Worm (Caenorhabditis elegans) whole organism, late embryonic: Measurements from ENCODE around the gene ZC404.1.
A peak's percentile ranks its signal among the peaks of the same experiment; 100 is the strongest.

Experiments used
- F13H6.1 ChIP-seq: sonication (generic microtip); optimal IDR thresholded peaks from 2 replicates; lab custom pipeline; 2016; ENCODE audit warnings: missing genetic modification characterization, missing compliant biosample characterization
- T23F11.4 ChIP-seq: fragments of 200-800 bp; sonication (Bioruptor generic); optimal IDR thresholded peaks from 2 replicates; lab custom pipeline; 2018; ENCODE audit warnings: mild to moderate bottlenecking, missing genetic modification characterization, missing compliant biosample characterization
- Y22D7AL.16 ChIP-seq: sonication (generic microtip); optimal IDR thresholded peaks from 2 replicates; lab custom pipeline; 2016; ENCODE audit warnings: missing genetic modification characterization, missing compliant biosample characterization
- ahr-1 ChIP-seq: sonication (generic microtip); optimal IDR thresholded peaks from 2 replicates; lab custom pipeline; 2016; ENCODE audit warnings: missing genetic modification characterization, missing compliant biosample characterization
- ama-1 ChIP-seq: fragments of 150-350 bp; optimal IDR thresholded peaks from 2 replicates; lab custom pipeline; 2014
- ceh-14 ChIP-seq: sonication (generic microtip); optimal IDR thresholded peaks from 2 replicates; lab custom pipeline; 2016; ENCODE audit warnings: missing genotype, missing genetic modification characterization, missing compliant biosample characterization
- ceh-2 ChIP-seq: sonication (generic microtip); optimal IDR thresholded peaks from 2 replicates; lab custom pipeline; 2016; ENCODE audit warnings: missing genotype, missing genetic modification characterization, missing compliant biosample characterization
- ceh-24 ChIP-seq: sonication (generic microtip); optimal IDR thresholded peaks from 2 replicates; lab custom pipeline; 2016; ENCODE audit warnings: mild to moderate bottlenecking, missing genetic modification characterization, missing compliant biosample characterization
- ceh-31 ChIP-seq: sonication (generic microtip); optimal IDR thresholded peaks from 2 replicates; lab custom pipeline; 2016; ENCODE audit warnings: missing genetic modification characterization, missing compliant biosample characterization
- ceh-34 ChIP-seq: sonication (generic microtip); optimal IDR thresholded peaks from 2 replicates; lab custom pipeline; 2016; ENCODE audit warnings: mild to moderate bottlenecking, missing genetic modification characterization, missing compliant biosample characterization
- ceh-9 ChIP-seq: sonication (generic microtip); optimal IDR thresholded peaks from 2 replicates; lab custom pipeline; 2016; ENCODE audit warnings: mild to moderate bottlenecking, missing genetic modification characterization, inconsistent platforms, missing compliant biosample characterization
- dmd-4 ChIP-seq: sonication (generic microtip); optimal IDR thresholded peaks from 2 replicates; lab custom pipeline; 2016; ENCODE audit warnings: borderline replicate concordance, missing genetic modification characterization, missing compliant biosample characterization
- dve-1 ChIP-seq: sonication (generic microtip); optimal IDR thresholded peaks from 2 replicates; lab custom pipeline; 2017; ENCODE audit warnings: antibody characterized with exemption, mild to moderate bottlenecking, missing genetic modification characterization, missing compliant biosample characterization
- elt-2 ChIP-seq: sonication (generic microtip); optimal IDR thresholded peaks from 2 replicates; lab custom pipeline; 2016; ENCODE audit warnings: missing genetic modification reagents, missing genetic modification characterization, missing compliant biosample characterization
- hlh-15 ChIP-seq: sonication (generic microtip); optimal IDR thresholded peaks from 2 replicates; lab custom pipeline; 2016; ENCODE audit warnings: missing genetic modification characterization, missing compliant biosample characterization
- hlh-30 ChIP-seq: sonication (generic microtip); optimal IDR thresholded peaks from 2 replicates; lab custom pipeline; 2017; ENCODE audit warnings: antibody characterized with exemption, missing genetic modification characterization, missing compliant biosample characterization; ENCODE audit not compliant: insufficient read depth
- hlh-6 ChIP-seq: sonication (generic microtip); optimal IDR thresholded peaks from 2 replicates; lab custom pipeline; 2016; ENCODE audit warnings: missing genotype, missing genetic modification characterization, missing compliant biosample characterization
- madf-2 ChIP-seq: sonication (generic microtip); optimal IDR thresholded peaks from 2 replicates; lab custom pipeline; 2017; ENCODE audit warnings: missing genetic modification characterization, missing compliant biosample characterization
- mec-3 ChIP-seq: sonication (generic microtip); optimal IDR thresholded peaks from 2 replicates; lab custom pipeline; 2016; ENCODE audit warnings: borderline replicate concordance, missing genetic modification characterization, missing compliant biosample characterization
- nhr-11 ChIP-seq: fragments of 150-350 bp; optimal IDR thresholded peaks from 2 replicates; lab custom pipeline; 2014; ENCODE audit warnings: missing biosample characterization, missing genetic modification characterization
- nhr-232 ChIP-seq: sonication (generic microtip); optimal IDR thresholded peaks from 2 replicates; lab custom pipeline; 2016; ENCODE audit warnings: missing genetic modification characterization, missing compliant biosample characterization
- npax-4 ChIP-seq: sonication (generic microtip); optimal IDR thresholded peaks from 2 replicates; lab custom pipeline; 2016; ENCODE audit warnings: missing genetic modification characterization, missing compliant biosample characterization
- pag-3 ChIP-seq: sonication (generic microtip); optimal IDR thresholded peaks from 2 replicates; lab custom pipeline; 2016; ENCODE audit warnings: missing compliant biosample characterization, missing genetic modification characterization, borderline replicate concordance
- pha-4 ChIP-seq: fragments of 150-350 bp; optimal IDR thresholded peaks from 2 replicates; lab custom pipeline; 2018; ENCODE audit warnings: missing biosample characterization, missing genetic modification reagents, missing genetic modification characterization
- pros-1 ChIP-seq: fragments of 150-350 bp; optimal IDR thresholded peaks from 2 replicates; lab custom pipeline; 2014; ENCODE audit warnings: missing biosample characterization, missing genetic modification reagents, missing genetic modification characterization
- ref-2 ChIP-seq: sonication (generic microtip); optimal IDR thresholded peaks from 2 replicates; lab custom pipeline; 2016; ENCODE audit warnings: missing genetic modification characterization, missing compliant biosample characterization
- sdc-2 ChIP-seq: sonication (generic microtip); optimal IDR thresholded peaks from 2 replicates; lab custom pipeline; 2016; ENCODE audit warnings: missing genotype, missing genetic modification characterization, missing compliant biosample characterization
- sox-2 ChIP-seq: fragments of 200-800 bp; sonication (Bioruptor generic); IDR thresholded peaks from 2 replicates; pipeline ENCODE4 v1.3.6; 2022; ENCODE audit warnings: missing genetic modification reagents, missing genetic modification characterization, missing compliant biosample characterization
- sox-4 ChIP-seq: sonication (generic microtip); optimal IDR thresholded peaks from 2 replicates; lab custom pipeline; 2017; ENCODE audit warnings: mild to moderate bottlenecking, missing genetic modification characterization, inconsistent platforms, missing compliant biosample characterization
- syd-9 ChIP-seq: sonication (generic microtip); optimal IDR thresholded peaks from 2 replicates; lab custom pipeline; 2016; ENCODE audit warnings: mild to moderate bottlenecking, missing genetic modification characterization, moderate library complexity, missing compliant biosample characterization
- tbx-2 ChIP-seq: sonication (generic microtip); optimal IDR thresholded peaks from 2 replicates; lab custom pipeline; 2016; ENCODE audit warnings: missing genetic modification characterization, missing compliant biosample characterization
- tbx-7 ChIP-seq: sonication (generic microtip); optimal IDR thresholded peaks from 2 replicates; lab custom pipeline; 2016; ENCODE audit warnings: missing genotype, missing genetic modification characterization, missing compliant biosample characterization
- ttx-3 ChIP-seq: sonication (generic microtip); optimal IDR thresholded peaks from 2 replicates; lab custom pipeline; 2016; ENCODE audit warnings: missing genetic modification reagents, missing genetic modification characterization, missing compliant biosample characterization
- unc-3 ChIP-seq, 2 experiments: fragments of 200-800 bp in 1 of 2; sonication (Bioruptor generic) in 1 of 2; sonication (generic microtip) in 1 of 2; conservative IDR thresholded peaks in 1 of 2; optimal IDR thresholded peaks in 1 of 2; 2 replicates each; pipeline versions ENCODE4 v1.3.6 to Lab custom; 2016 to 2022; ENCODE audit warnings: missing compliant biosample characterization in 2 of 2, missing genetic modification characterization in 2 of 2, missing genetic modification reagents in 1 of 2
- unc-42 ChIP-seq: sonication (generic microtip); optimal IDR thresholded peaks from 2 replicates; lab custom pipeline; 2016; ENCODE audit warnings: missing genotype, missing genetic modification characterization, missing compliant biosample characterization
- unc-55 ChIP-seq: sonication (generic microtip); optimal IDR thresholded peaks from 2 replicates; lab custom pipeline; 2017; ENCODE audit warnings: missing biosample characterization, missing genetic modification reagents, missing genetic modification characterization
- unc-86 ChIP-seq: sonication (generic microtip); optimal IDR thresholded peaks from 2 replicates; lab custom pipeline; 2016; ENCODE audit warnings: missing genetic modification characterization, missing compliant biosample characterization
- zip-5 ChIP-seq: sonication (generic microtip); optimal IDR thresholded peaks from 2 replicates; lab custom pipeline; 2016; ENCODE audit warnings: missing genetic modification characterization, missing compliant biosample characterization
- ztf-16 ChIP-seq: sonication (generic microtip); optimal IDR thresholded peaks from 2 replicates; lab custom pipeline; 2017; ENCODE audit warnings: missing genetic modification characterization, missing compliant biosample characterization

The ZC404.1 gene

DNA sequence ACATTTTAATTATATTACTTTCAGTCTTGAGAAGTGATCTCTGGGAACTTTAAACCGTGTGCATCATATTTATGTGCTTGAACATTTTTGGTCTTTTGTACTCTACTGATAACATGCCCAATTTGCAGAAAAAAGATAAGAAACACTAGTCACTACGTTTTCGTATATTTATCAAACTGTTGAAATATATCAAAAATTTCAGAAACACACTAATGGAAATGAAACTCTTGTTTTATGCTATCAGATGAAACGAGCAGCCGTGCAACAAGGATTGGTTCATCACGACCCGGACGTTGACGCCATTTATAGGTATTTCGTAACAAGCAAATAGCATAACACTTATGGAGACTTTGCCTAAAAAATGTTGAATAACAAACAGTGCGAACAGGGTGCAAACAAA, 29.4 kb downstream of the ZC404.1 start:
- TF ChIP-seq elt-2 (tag; lab: Kevin White, UChicago), result peak; percentile 85
- no peak for TF ChIP-seq F13H6.1 (tag; lab: Kevin White, UChicago)

DNA sequence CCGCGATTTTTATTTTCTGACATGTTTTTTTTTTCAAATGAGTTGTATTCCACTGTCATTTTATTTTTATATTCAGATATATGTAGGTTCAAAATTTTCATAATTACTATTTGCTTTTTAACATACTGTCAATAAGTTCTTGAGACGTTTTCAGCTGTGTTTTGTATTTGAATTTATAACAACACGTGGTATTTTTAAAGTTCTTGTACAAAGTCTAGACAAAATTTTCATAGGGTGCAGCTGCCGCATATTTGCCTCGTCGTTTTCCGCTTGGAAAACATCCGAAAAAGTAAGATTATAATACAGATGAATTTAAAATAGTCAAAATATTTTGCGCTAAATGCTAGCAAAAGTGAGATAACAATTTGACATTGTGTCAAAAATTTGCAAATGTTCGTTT, 34.8 kb downstream of the ZC404.1 start, which contains the start of gene dmsr-15:
Gene dmsr-15, minus strand, starts transcription at position 101 of the 400 bp plus-strand sequence.
- TF ChIP-seq dmd-4 (tag; lab: Kevin White, UChicago), result no peak
- TF ChIP-seq nhr-232 (tag; lab: Kevin White, UChicago), result no peak

ce11 chrV:6829404-6829803, 35.4 kb downstream of the ZC404.1 start, which contains the start of gene col-141:
Gene col-141, plus strand, starts transcription at chrV:6829704.
- TF ChIP-seq pha-4 (tag; lab: Kevin White, UChicago) (no peak), unc-55 (no peak), nhr-232 (tag; lab: Kevin White, UChicago) (no peak), sdc-2 (tag; lab: Kevin White, UChicago) (no peak), T23F11.4 (GFP tag; lab: Kevin White, UChicago) (no peak), ahr-1 (no peak), dmd-4 (tag; lab: Kevin White, UChicago) (no peak), tbx-2 (tag; lab: Kevin White, UChicago) (no peak), pag-3 (tag; lab: Kevin White, UChicago) (no peak), pros-1 (tag; lab: Kevin White, UChicago) (no peak), ceh-24 (tag; lab: Kevin White, UChicago) (no peak), mec-3 (no peak), ttx-3 (tag; lab: Kevin White, UChicago) (no peak), ceh-31 (tag; lab: Kevin White, UChicago) (no peak), hlh-15 (no peak), zip-5 (tag; lab: Kevin White, UChicago) (no peak), unc-86 (tag; lab: Kevin White, UChicago) (no peak)

DNA sequence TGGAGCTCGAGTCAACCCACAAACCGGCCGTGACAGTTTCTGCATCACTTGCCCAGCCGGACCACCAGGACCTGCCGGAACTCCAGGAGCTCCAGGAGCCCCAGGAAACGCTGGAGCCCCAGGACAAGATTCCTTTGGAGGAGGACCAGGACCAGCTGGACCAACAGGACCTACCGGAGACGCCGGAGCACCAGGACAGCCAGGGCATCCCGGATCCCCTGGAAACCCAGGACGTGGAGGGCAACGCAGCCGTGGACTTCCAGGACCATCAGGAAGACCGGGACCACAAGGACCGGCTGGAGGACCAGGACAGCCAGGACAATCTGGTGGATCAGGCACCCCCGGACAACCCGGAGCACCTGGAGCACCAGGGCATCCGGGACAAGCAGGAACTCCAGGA, 36.1 kb downstream of the ZC404.1 start:
- TF ChIP-seq pha-4 (tag; lab: Kevin White, UChicago) (no peak), pros-1 (tag; lab: Kevin White, UChicago) (no peak), ztf-16 (tag; lab: Kevin White, UChicago) (no peak), dve-1 (no peak), sox-4 (tag; lab: Kevin White, UChicago) (peak; percentile 9), tbx-7 (tag; lab: Kevin White, UChicago) (peak; percentile 24), ama-1 (lab: Kevin White, UChicago) (no peak), ceh-14 (tag; lab: Kevin White, UChicago) (no peak), zip-5 (tag; lab: Kevin White, UChicago) (no peak), hlh-6 (tag; lab: Kevin White, UChicago) (peak; percentile 18), ceh-34 (tag; lab: Kevin White, UChicago) (no peak), ceh-2 (tag; lab: Kevin White, UChicago) (no peak), sdc-2 (tag; lab: Kevin White, UChicago) (no peak), syd-9 (tag; lab: Kevin White, UChicago) (no peak), Y22D7AL.16 (tag; lab: Kevin White, UChicago) (no peak), F13H6.1 (tag; lab: Kevin White, UChicago) (no peak), elt-2 (tag; lab: Kevin White, UChicago) (no peak), unc-3 (GFP tag; conservative IDR thresholded peaks at IDR 0.05; lab: Robert Waterston, UW) (no peak), unc-3 (tag; optimal IDR thresholded peaks at IDR 0.05; lab: Kevin White, UChicago) (no peak), hlh-30 (no peak), unc-42 (tag; lab: Kevin White, UChicago) (no peak)
- TF ChIP-seq, all 69 proteins: peak for 3

ce11 chrV:6830755-6831227, 36.8 kb downstream of the ZC404.1 start, which contains the start of gene col-142:
Gene col-142, plus strand, starts transcription at chrV:6831177.
- TF ChIP-seq ref-2 (no peak), nhr-11 (tag; lab: Kevin White, UChicago) (no peak), elt-2 (tag; lab: Kevin White, UChicago) (no peak), pha-4 (tag; lab: Kevin White, UChicago) (no peak), sox-2 (GFP tag; lab: Robert Waterston, UW) (no peak), npax-4 (no peak), madf-2 (tag; lab: Kevin White, UChicago) (no peak), ceh-9 (no peak), zip-5 (tag; lab: Kevin White, UChicago) (no peak), ceh-14 (tag; lab: Kevin White, UChicago) (no peak), ahr-1 (no peak)
